Worm (Caenorhabditis elegans) whole organism, L4 larva: ENCODE measurements around the gene irld-18.

Experiments
- F49E8.2 ChIP-seq: sonication (generic microtip); optimal IDR thresholded peaks from 2 replicates; lab custom pipeline; 2016; ENCODE audit warnings: missing compliant biosample characterization, mild to moderate bottlenecking, missing genetic modification characterization, borderline replicate concordance
- Y75B8A.6 ChIP-seq: fragments of 200-800 bp; sonication (Bioruptor generic); IDR thresholded peaks from 2 replicates; pipeline ENCODE4 v1.3.6; 2022; ENCODE audit warnings: missing genetic modification reagents, missing genetic modification characterization, missing compliant biosample characterization
- arid-1 ChIP-seq: fragments of 200-800 bp; sonication (Bioruptor generic); conservative IDR thresholded peaks from 2 replicates; pipeline ENCODE4 v1.3.6; 2022; ENCODE audit warnings: missing genetic modification reagents, missing genetic modification characterization, missing compliant biosample characterization
- ceh-28 ChIP-seq: fragments of 150-350 bp; optimal IDR thresholded peaks from 2 replicates; lab custom pipeline; 2014; ENCODE audit warnings: missing biosample characterization, missing genetic modification reagents, missing genetic modification characterization
- ctbp-1 ChIP-seq: fragments of 200-800 bp; sonication (Bioruptor generic); IDR thresholded peaks from 2 replicates; pipeline ENCODE4 v1.3.6; 2022; ENCODE audit warnings: missing genetic modification reagents, missing genetic modification characterization, missing compliant biosample characterization
- mes-2 ChIP-seq: sonication (generic microtip); optimal IDR thresholded peaks from 2 replicates; lab custom pipeline; 2016; ENCODE audit warnings: missing genotype, mild to moderate bottlenecking, missing genetic modification characterization, missing compliant biosample characterization; ENCODE audit not compliant: poor library complexity, severe bottlenecking
- nhr-10 ChIP-seq: fragments of 150-350 bp; optimal IDR thresholded peaks from 2 replicates; lab custom pipeline; 2014; ENCODE audit warnings: missing biosample characterization, missing genetic modification characterization
- nhr-237 ChIP-seq: sonication (generic microtip); optimal IDR thresholded peaks from 2 replicates; lab custom pipeline; 2017; ENCODE audit warnings: missing biosample characterization, missing genetic modification characterization
- nhr-48 ChIP-seq: sonication (generic microtip); optimal IDR thresholded peaks from 2 replicates; lab custom pipeline; 2016; ENCODE audit warnings: mild to moderate bottlenecking, missing genetic modification characterization, missing compliant biosample characterization

DNA sequence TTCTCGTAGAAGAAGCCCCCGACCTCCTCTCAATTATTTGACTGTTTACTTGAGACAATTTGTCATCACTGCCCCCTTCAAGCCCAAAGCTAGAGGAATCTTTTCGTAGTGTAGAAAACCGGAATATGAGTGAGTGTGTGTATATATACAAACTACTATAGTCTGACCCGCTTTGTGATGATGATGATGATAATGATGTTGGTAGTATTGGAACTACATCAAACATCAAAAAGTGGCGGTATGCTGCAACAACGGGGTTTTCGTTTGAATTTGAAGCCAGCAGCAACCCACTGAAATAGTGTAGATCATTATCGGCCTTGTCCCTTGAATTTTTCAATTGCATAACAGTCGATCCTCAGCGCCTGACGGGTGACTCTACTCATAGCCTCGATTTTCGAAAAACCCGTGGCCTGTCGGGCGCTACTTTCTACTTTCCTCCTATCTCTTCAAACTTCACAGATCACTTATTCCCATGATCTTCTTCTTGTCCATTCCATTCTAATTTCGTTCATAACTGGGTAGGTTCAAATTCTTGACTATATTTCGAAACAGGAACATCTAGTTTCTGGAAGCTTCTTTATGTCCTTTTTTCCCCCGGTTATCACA is 31.2 kb upstream of the irld-18 start:
- no peak for TF ChIP-seq Y75B8A.6 (GFP tag; lab: Robert Waterston, UW)
- no peak for TF ChIP-seq ceh-28 (tag; lab: Kevin White, UChicago)
- TF ChIP-seq arid-1 (GFP tag; lab: Robert Waterston, UW): no peak
- no peak for TF ChIP-seq F49E8.2
- TF ChIP-seq mes-2 (tag; lab: Kevin White, UChicago): no peak
- TF ChIP-seq nhr-237 (tag; lab: Kevin White, UChicago): no peak
- no peak for TF ChIP-seq ctbp-1
- TF ChIP-seq nhr-10 (tag; lab: Kevin White, UChicago): no peak
- no peak for TF ChIP-seq nhr-48 (tag; lab: Kevin White, UChicago)
